Worm (Caenorhabditis elegans) whole organism, midembryonic: ENCODE data around the gene mcm-6.

Source experiments
- T22C8.4 ChIP-seq: fragments of 200-800 bp; sonication (Bioruptor generic); IDR thresholded peaks from 2 replicates; pipeline ENCODE4 v1.3.6; 2022; ENCODE audit warnings: missing genetic modification characterization, missing compliant biosample characterization
- cog-1 ChIP-seq: sonication (generic microtip); optimal IDR thresholded peaks from 2 replicates; lab custom pipeline; 2016; ENCODE audit warnings: missing genetic modification characterization, missing compliant biosample characterization
- flt-1 ChIP-seq: fragments of 200-800 bp; sonication (Bioruptor generic); IDR thresholded peaks from 2 replicates; pipeline ENCODE4 v1.3.6; 2022; ENCODE audit warnings: missing genetic modification characterization, missing compliant biosample characterization
- klf-2 ChIP-seq: fragments of 200-800 bp; sonication (Bioruptor generic); conservative IDR thresholded peaks from 2 replicates; pipeline ENCODE4 v1.3.6; 2022; ENCODE audit warnings: missing genetic modification reagents, missing genetic modification characterization, missing compliant biosample characterization
- med-1 ChIP-seq: sonication (generic microtip); optimal IDR thresholded peaks from 2 replicates; lab custom pipeline; 2017; ENCODE audit warnings: missing genetic modification characterization, mild to moderate bottlenecking, missing compliant biosample characterization, antibody characterized with exemption, missing genetic modification reagents; ENCODE audit not compliant: insufficient read depth
- ref-1 ChIP-seq: fragments of 200-800 bp; sonication (Bioruptor generic); conservative IDR thresholded peaks from 2 replicates; pipeline ENCODE4 v1.3.6; 2022; ENCODE audit warnings: missing genetic modification reagents, missing genetic modification characterization, missing compliant biosample characterization
- tab-1 ChIP-seq: fragments of 200-800 bp; sonication (Bioruptor generic); IDR thresholded peaks from 2 replicates; pipeline ENCODE4 v1.3.6; 2022; ENCODE audit warnings: missing genetic modification characterization, missing compliant biosample characterization
- ztf-23 ChIP-seq: fragments of 200-800 bp; sonication (Bioruptor generic); IDR thresholded peaks from 2 replicates; pipeline ENCODE4 v1.3.6; 2022; ENCODE audit warnings: missing genetic modification reagents, missing genetic modification characterization, missing compliant biosample characterization
- ztf-29 ChIP-seq: fragments of 200-800 bp; sonication (Bioruptor generic); IDR thresholded peaks from 2 replicates; pipeline ENCODE4 v1.3.6; 2022; ENCODE audit warnings: missing genetic modification reagents, missing genetic modification characterization, missing compliant biosample characterization

mcm-6 gene

ce11 chrIII:9793592-9794417 is at the start of gene mcm-6, which contains the start of gene R10E11.9:
Gene mcm-6 (plus strand): TSS chrIII:9794367.
Gene R10E11.9 (minus strand): TSS chrIII:9793642.
- TF ChIP-seq T22C8.4 (no peak), klf-2 (GFP tag; lab: Robert Waterston, UW) (no peak), ref-1 (GFP tag; lab: Robert Waterston, UW) (no peak), cog-1 (tag; lab: Kevin White, UChicago) (no peak), ztf-23 (no peak), med-1 (GFP tag; lab: Kevin White, UChicago) (no peak), flt-1 (no peak), tab-1 (GFP tag; lab: Robert Waterston, UW) (no peak), ztf-29 (no peak)

- TF ChIP-seq flt-1 (no peak), T22C8.4 (no peak), tab-1 (GFP tag; lab: Robert Waterston, UW) (no peak), ztf-29 (no peak), cog-1 (tag; lab: Kevin White, UChicago) (no peak), med-1 (GFP tag; lab: Kevin White, UChicago) (no peak), klf-2 (GFP tag; lab: Robert Waterston, UW) (no peak), ref-1 (GFP tag; lab: Robert Waterston, UW) (no peak; the same call in 1 of the 2 replicates), ztf-23 (no peak)
Measured at ce11 chrIII:9744525-9744924, 49.6 kb upstream of the mcm-6 start.

ce11 chrIII:9745333-9745897 is 48.8 kb upstream of the mcm-6 start:
- TF ChIP-seq tab-1 (GFP tag; lab: Robert Waterston, UW) (no peak), klf-2 (GFP tag; lab: Robert Waterston, UW) (no peak), flt-1 (no peak), med-1 (GFP tag; lab: Kevin White, UChicago) (no peak), ztf-23 (no peak), ztf-29 (no peak), cog-1 (tag; lab: Kevin White, UChicago) (no peak), ref-1 (GFP tag; lab: Robert Waterston, UW) (no peak), T22C8.4 (no peak)

ce11 chrIII:9746665-9747064 is 47.5 kb upstream of the mcm-6 start:
- no peak for TF ChIP-seq tab-1 (GFP tag; lab: Robert Waterston, UW)
- no peak for TF ChIP-seq ztf-29
- TF ChIP-seq med-1 (GFP tag; lab: Kevin White, UChicago) = no peak
- no peak for TF ChIP-seq klf-2 (GFP tag; lab: Robert Waterston, UW)
- TF ChIP-seq ztf-23 = no peak
- no peak for TF ChIP-seq T22C8.4
- no peak for TF ChIP-seq ref-1 (GFP tag; lab: Robert Waterston, UW)
- TF ChIP-seq flt-1 = no peak
- no peak for TF ChIP-seq cog-1 (tag; lab: Kevin White, UChicago)

ce11 chrIII:9747133-9747532 is 47.0 kb upstream of the mcm-6 start, which contains the start of the genes iff-1 and cdk-1:
Gene iff-1 (minus strand): TSS chrIII:9747193.
Gene cdk-1 (plus strand): TSS chrIII:9747472.
- TF ChIP-seq flt-1 = 0 out of 2 replicates have a peak, but pooled peaks have one; percentile 25
- no peak for TF ChIP-seq klf-2 (GFP tag; lab: Robert Waterston, UW)

- TF ChIP-seq ztf-23 (no peak), tab-1 (GFP tag; lab: Robert Waterston, UW) (no peak), flt-1 (no peak), med-1 (GFP tag; lab: Kevin White, UChicago) (no peak), T22C8.4 (no peak), ztf-29 (no peak), klf-2 (GFP tag; lab: Robert Waterston, UW) (no peak), cog-1 (tag; lab: Kevin White, UChicago) (no peak), ref-1 (GFP tag; lab: Robert Waterston, UW) (no peak)
Measured at ce11 chrIII:9748694-9749093, 45.5 kb upstream of the mcm-6 start, which contains the start of gene T05G5.4. Gene T05G5.4 (plus strand): TSS chrIII:9748934.

- TF ChIP-seq flt-1 (no peak), med-1 (GFP tag; lab: Kevin White, UChicago) (no peak), cog-1 (tag; lab: Kevin White, UChicago) (no peak), T22C8.4 (no peak), ref-1 (GFP tag; lab: Robert Waterston, UW) (no peak), klf-2 (GFP tag; lab: Robert Waterston, UW) (no peak), ztf-23 (no peak), tab-1 (GFP tag; lab: Robert Waterston, UW) (no peak), ztf-29 (no peak)
Measured at ce11 chrIII:9751074-9751473, 43.1 kb upstream of the mcm-6 start, which contains the start of gene T05G5.5. Gene T05G5.5 (minus strand): TSS chrIII:9751432.

- no peak for TF ChIP-seq cog-1 (tag; lab: Kevin White, UChicago)
- TF ChIP-seq ztf-29 = no peak
- TF ChIP-seq tab-1 (GFP tag; lab: Robert Waterston, UW) = no peak
- no peak for TF ChIP-seq med-1 (GFP tag; lab: Kevin White, UChicago)
- TF ChIP-seq ref-1 (GFP tag; lab: Robert Waterston, UW) = no peak
- no peak for TF ChIP-seq flt-1
Measured at ce11 chrIII:9752852-9753251, 41.3 kb upstream of the mcm-6 start, which contains the start of gene ech-6. Gene ech-6 (minus strand): TSS chrIII:9752883.

ce11 chrIII:9757414-9757813 is 36.8 kb upstream of the mcm-6 start, which contains the start of gene vps-53:
Gene vps-53 (minus strand): TSS chrIII:9757514.
- no peak for TF ChIP-seq klf-2 (GFP tag; lab: Robert Waterston, UW)
- TF ChIP-seq ztf-23 = no peak
- no peak for TF ChIP-seq tab-1 (GFP tag; lab: Robert Waterston, UW)
- TF ChIP-seq flt-1 = no peak
- no peak for TF ChIP-seq T22C8.4
- TF ChIP-seq cog-1 (tag; lab: Kevin White, UChicago) = no peak
